Fruit fly (Drosophila melanogaster) S2 (cell line): ENCODE data around the gene CG1024.

Experiments used
- CG8478 ChIP-seq: fragments of >200 bp; optimal IDR thresholded peaks from 2 replicates; lab custom pipeline; 2018
- CTCF ChIP-seq, 2 experiments: fragments of >200 bp; optimal IDR thresholded peaks; 2 replicates each; lab custom pipeline; 2018

DNA sequence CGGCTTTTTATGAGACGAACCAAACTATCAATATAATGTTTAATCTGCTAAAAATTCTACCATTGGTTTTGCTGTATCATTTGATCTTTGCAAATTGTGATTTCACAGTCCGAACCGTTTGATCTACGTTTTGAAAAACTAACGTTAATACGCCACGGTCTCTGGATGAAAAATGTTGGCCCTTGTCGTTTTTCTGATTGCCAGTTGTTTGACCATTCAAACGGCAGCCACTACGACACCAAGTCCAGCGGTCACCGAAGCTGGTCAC is 5.9 kb downstream of the CG1024 start, which contains the start of gene CG42564:
- no peak for TF ChIP-seq CTCF (optimal IDR thresholded peaks at IDR 0.05; lab: Kevin White, UChicago)
- no peak for TF ChIP-seq CG8478 (lab: Kevin White, UChicago)
